Worm (Caenorhabditis elegans): ENCODE data around the gene str-246.

The str-246 gene

DNA sequence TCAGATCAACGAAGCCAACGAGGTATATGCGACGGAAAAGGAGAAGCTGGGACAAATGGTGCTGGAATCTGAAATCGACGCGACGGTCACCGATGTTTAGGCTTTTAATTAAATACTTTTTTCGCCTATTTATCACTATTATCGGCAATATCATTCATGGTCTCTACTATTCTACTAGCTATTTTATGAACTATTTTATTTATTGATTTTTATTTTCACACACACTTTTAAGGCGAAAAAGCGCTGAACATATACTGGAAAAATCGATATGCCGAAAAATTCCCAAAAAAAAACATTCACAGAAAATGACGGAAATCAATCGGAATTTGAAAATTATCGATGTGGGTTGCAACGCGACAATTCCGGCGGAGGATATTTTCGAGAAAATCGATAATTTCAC, 9.0 kb upstream of the str-246 start, which contains the start of gene W09D6.1:
Gene W09D6.1 (plus strand): TSS at position 301 of the 400 bp plus-strand sequence.
- TF ChIP-seq cnd-1 (tag; optimal IDR thresholded peaks at IDR 0.05) (no peak), snpc-4 (tag; optimal IDR thresholded peaks at IDR 0.05) (no peak), blmp-1 (tag; optimal IDR thresholded peaks at IDR 0.05) (no peak), ceh-43 (GFP tag; optimal IDR thresholded peaks at IDR 0.05) (no peak)

DNA sequence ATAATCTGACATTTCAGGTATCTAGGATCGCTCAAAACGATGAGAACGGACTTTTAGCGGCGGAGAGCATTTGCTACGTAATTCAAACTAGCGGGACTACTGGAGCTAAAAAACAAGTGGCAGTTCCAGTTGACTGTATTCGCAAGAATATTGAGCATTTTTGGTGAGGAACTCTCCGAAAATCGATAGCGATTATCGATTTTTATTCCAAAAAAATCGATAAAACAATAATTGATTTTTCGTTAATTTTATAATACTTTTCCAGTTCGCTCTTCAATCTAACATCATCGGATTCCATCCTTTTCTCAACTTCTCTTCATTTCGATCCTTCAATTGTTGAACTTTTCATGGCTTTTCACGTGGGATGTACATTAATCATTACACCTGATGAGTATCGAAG, 8.2 kb upstream of the str-246 start:
- TF ChIP-seq elt-3 (tag; optimal IDR thresholded peaks at IDR 0.05) (no peak), lin-32 (GFP tag; optimal IDR thresholded peaks at IDR 0.05) (no peak), bed-3 (GFP tag; optimal IDR thresholded peaks at IDR 0.05) (no peak), unc-62 (GFP tag; optimal IDR thresholded peaks at IDR 0.05) (no peak), cnd-1 (tag; optimal IDR thresholded peaks at IDR 0.05) (no peak), lsy-2 (tag; optimal IDR thresholded peaks at IDR 0.05) (no peak), mls-2 (tag; optimal IDR thresholded peaks at IDR 0.05) (no peak), mep-1 (tag; optimal IDR thresholded peaks at IDR 0.05) (no peak), blmp-1 (tag; optimal IDR thresholded peaks at IDR 0.05) (no peak), nhr-28 (tag; optimal IDR thresholded peaks at IDR 0.05) (no peak), mab-5 (tag; optimal IDR thresholded peaks at IDR 0.05) (no peak), ceh-39 (tag; optimal IDR thresholded peaks at IDR 0.05) (no peak)

DNA sequence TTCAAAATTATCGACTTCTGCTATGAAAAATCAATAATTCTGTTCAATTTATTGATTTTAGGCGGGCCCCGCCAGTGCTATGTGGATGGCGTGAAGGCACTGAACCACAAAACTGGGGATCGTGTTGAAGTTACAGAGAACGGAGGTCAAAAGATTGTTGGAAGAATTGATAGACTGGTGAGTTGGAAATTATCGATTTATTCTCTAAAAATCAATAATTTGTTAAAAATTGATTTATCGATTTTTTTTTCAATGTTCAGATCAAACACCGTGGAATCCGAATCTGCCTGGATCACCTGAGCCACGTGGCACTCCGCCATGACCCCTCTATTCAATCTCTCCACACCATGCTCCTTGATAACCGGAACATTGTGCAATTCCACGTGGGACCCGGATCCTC, 7.3 kb upstream of the str-246 start:
- TF ChIP-seq nhr-12 (tag; optimal IDR thresholded peaks at IDR 0.05) (no peak), elt-1 (tag; optimal IDR thresholded peaks at IDR 0.05; ENCODE audit: borderline replicate concordance, insufficient read depth) (no peak), mls-2 (tag; optimal IDR thresholded peaks at IDR 0.05) (no peak), tbx-8 (GFP tag; optimal IDR thresholded peaks at IDR 0.05) (no peak), hlh-1 (tag; optimal IDR thresholded peaks at IDR 0.05) (no peak), nhr-237 (tag; optimal IDR thresholded peaks at IDR 0.05) (no peak), bed-3 (GFP tag; optimal IDR thresholded peaks at IDR 0.05) (no peak), mep-1 (tag; optimal IDR thresholded peaks at IDR 0.05) (no peak)

DNA sequence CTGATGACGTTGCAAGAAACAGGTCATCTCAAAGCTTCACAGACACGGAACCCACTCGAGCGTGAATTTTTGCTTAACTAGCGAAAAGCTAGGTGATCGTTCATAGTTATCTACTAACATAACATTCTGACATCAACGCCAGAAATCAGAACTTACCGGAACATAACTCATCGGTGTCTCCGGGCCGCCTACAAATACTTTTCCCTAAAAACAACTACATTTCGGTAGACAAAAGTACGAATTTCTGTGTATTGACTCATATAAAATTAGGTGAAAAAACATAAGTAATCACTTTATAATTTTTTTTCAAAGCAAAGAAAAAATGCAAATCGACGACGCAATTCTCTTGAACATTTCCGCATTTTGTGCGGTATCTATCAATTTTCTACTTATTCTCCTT, 3.3 kb upstream of the str-246 start, which contains the start of gene str-261:
Gene str-261 (plus strand): TSS at position 301 of the 400 bp plus-strand sequence.
- no peak for TF ChIP-seq snpc-4 (tag; optimal IDR thresholded peaks at IDR 0.05)
- no peak for TF ChIP-seq blmp-1 (tag; optimal IDR thresholded peaks at IDR 0.05)
- TF ChIP-seq ham-2 (GFP tag; optimal IDR thresholded peaks at IDR 0.05): no peak
- no peak for TF ChIP-seq unc-120 (tag; optimal IDR thresholded peaks at IDR 0.05; ENCODE audit: poor library complexity, severe bottlenecking)
- no peak for TF ChIP-seq sptf-1 (tag; optimal IDR thresholded peaks at IDR 0.05)
- TF ChIP-seq flh-1 (GFP tag; optimal IDR thresholded peaks at IDR 0.05): no peak
- TF ChIP-seq sem-2 (GFP tag; optimal IDR thresholded peaks at IDR 0.05): no peak
- no peak for TF ChIP-seq lin-13 (tag; optimal IDR thresholded peaks at IDR 0.05)
- no peak for TF ChIP-seq ceh-43 (GFP tag; optimal IDR thresholded peaks at IDR 0.05)
- no peak for TF ChIP-seq nhr-2 (tag; optimal IDR thresholded peaks at IDR 0.05)
- TF ChIP-seq M03D4.4 (tag; optimal IDR thresholded peaks at IDR 0.05): no peak
- TF ChIP-seq nhr-12 (tag; optimal IDR thresholded peaks at IDR 0.05): no peak
- no peak for TF ChIP-seq unc-39 (tag; optimal IDR thresholded peaks at IDR 0.05)
- no peak for TF ChIP-seq nhr-237 (tag; optimal IDR thresholded peaks at IDR 0.05)
- TF ChIP-seq elt-3 (tag; optimal IDR thresholded peaks at IDR 0.05): no peak
- TF ChIP-seq nhr-76 (tag; optimal IDR thresholded peaks at IDR 0.05): no peak

DNA sequence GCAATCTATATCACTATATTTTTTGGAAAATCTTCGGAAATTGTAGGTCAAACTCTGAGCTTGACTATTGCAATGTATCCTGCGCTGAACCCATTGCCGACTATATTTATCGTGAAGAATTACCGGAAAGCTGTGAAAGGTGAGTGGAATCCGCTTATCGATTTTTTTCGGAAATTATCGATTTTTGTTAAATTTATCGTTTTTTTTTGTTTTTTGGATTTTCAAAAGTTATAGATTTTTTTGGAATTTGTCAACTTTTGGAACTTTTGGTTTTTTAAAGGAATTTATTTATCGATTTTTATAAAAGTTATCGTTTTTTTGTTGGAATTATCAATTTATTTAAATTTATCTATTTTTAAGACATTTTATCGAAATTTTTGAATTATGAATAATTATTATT, 761 bp upstream of the str-246 start:
- TF ChIP-seq mls-2 (tag; optimal IDR thresholded peaks at IDR 0.05) (no peak), bed-3 (GFP tag; optimal IDR thresholded peaks at IDR 0.05) (no peak)

DNA sequence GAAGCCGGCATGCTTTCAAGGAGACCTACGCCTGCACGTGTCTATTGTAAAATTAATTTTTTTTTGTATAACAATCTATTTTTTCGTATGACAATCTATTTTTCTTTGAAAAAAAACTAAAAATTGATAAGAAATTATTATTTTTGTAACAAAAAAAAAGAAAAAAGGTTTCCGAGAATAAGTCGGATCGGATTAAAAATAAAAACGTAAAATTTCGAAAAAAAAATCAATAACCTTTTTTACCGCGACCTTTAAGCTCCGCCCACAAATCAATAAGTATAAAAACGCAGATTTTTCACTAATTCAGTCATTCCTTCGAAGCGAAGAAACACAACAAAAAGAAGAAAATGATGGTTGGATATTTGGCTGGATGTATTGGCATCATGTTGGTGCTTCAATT, 1.9 kb downstream of the str-246 start, which contains the start of gene W09D6.4:
Gene W09D6.4 (plus strand): TSS at position 301 of the 400 bp plus-strand sequence.
- TF ChIP-seq unc-39 (tag; optimal IDR thresholded peaks at IDR 0.05): no peak
- TF ChIP-seq M03D4.4 (tag; optimal IDR thresholded peaks at IDR 0.05): no peak
- no peak for TF ChIP-seq unc-62 (GFP tag; optimal IDR thresholded peaks at IDR 0.05)
- no peak for TF ChIP-seq mep-1 (tag; optimal IDR thresholded peaks at IDR 0.05)
- no peak for TF ChIP-seq elt-1 (tag; optimal IDR thresholded peaks at IDR 0.05; ENCODE audit: borderline replicate concordance, insufficient read depth)
- no peak for TF ChIP-seq flh-1 (GFP tag; optimal IDR thresholded peaks at IDR 0.05)
- TF ChIP-seq hlh-1 (tag; optimal IDR thresholded peaks at IDR 0.05): no peak
- no peak for TF ChIP-seq ceh-43 (GFP tag; optimal IDR thresholded peaks at IDR 0.05)
- no peak for TF ChIP-seq nhr-237 (tag; optimal IDR thresholded peaks at IDR 0.05)
- TF ChIP-seq zip-8 (tag; optimal IDR thresholded peaks at IDR 0.05): no peak
- no peak for TF ChIP-seq ztf-11 (tag; optimal IDR thresholded peaks at IDR 0.05)
- TF ChIP-seq nhr-12 (tag; optimal IDR thresholded peaks at IDR 0.05): no peak
- no peak for TF ChIP-seq bed-3 (GFP tag; optimal IDR thresholded peaks at IDR 0.05)
- no peak for TF ChIP-seq ceh-39 (tag; optimal IDR thresholded peaks at IDR 0.05)
- TF ChIP-seq elt-3 (tag; optimal IDR thresholded peaks at IDR 0.05): no peak
- TF ChIP-seq mab-5 (tag; optimal IDR thresholded peaks at IDR 0.05): no peak
- no peak for TF ChIP-seq sem-2 (GFP tag; optimal IDR thresholded peaks at IDR 0.05)
- no peak for TF ChIP-seq unc-120 (tag; optimal IDR thresholded peaks at IDR 0.05; ENCODE audit: poor library complexity, severe bottlenecking)
- no peak for TF ChIP-seq lin-32 (GFP tag; optimal IDR thresholded peaks at IDR 0.05)
